Worm (Caenorhabditis elegans): ENCODE data around the gene R09D1.13.

DNA sequence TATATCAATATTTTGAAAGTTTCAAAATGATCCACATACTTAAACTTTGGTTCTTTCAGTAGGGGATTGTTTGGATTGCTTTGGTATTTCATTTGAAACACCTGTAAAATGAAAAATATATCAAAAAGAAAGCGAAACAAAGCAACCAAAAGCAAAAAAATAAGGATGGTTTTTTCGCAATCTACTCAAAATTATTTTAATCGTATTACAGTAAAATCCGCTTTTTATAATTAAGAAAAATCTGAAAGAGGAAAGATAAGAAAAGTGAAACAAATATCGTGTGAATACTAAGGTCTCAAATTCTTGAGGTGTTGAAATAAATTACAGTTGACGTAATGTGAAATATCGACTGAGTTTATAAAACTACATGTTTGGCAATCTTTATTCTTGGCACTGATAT, 20.8 kb upstream of the R09D1.13 start, which contains the start of gene chil-22:
- TF ChIP-seq blmp-1 (tag; optimal IDR thresholded peaks at IDR 0.05; ENCODE audit: insufficient read depth) (no peak), unc-62 (GFP tag; optimal IDR thresholded peaks at IDR 0.05) (no peak), fos-1 (tag; optimal IDR thresholded peaks at IDR 0.05) (no peak), lin-39 (tag; optimal IDR thresholded peaks at IDR 0.05) (no peak), ztf-4 (tag; optimal IDR thresholded peaks at IDR 0.05) (no peak), nhr-11 (tag; optimal IDR thresholded peaks at IDR 0.05) (no peak), ztf-11 (tag; optimal IDR thresholded peaks at IDR 0.05) (no peak), peb-1 (tag; optimal IDR thresholded peaks at IDR 0.05) (no peak), sem-4 (tag; optimal IDR thresholded peaks at IDR 0.05) (no peak)

Measured in whole organism, L2 larva.